Fruit fly (Drosophila melanogaster) whole organism, embryonic: Measurements from ENCODE around the gene Rcd5.

Experiments
- Bgb ChIP-seq: fragments of 200-800 bp; sonication (Bioruptor generic); IDR thresholded peaks from 2 replicates; pipeline ENCODE4 v1.3.6; 2022; ENCODE audit warnings: missing biosample characterization, missing genetic modification characterization; ENCODE audit not compliant: partially characterized antibody
- CG10209 ChIP-seq: fragments of 200-800 bp; sonication (Bioruptor generic); optimal IDR thresholded peaks from 3 replicates; lab custom pipeline; 2017; ENCODE audit warnings: missing biosample characterization, mild to moderate bottlenecking, missing genetic modification characterization, missing genetic modification reagents
- CG10959 ChIP-seq: fragments of 200-800 bp; sonication (Bioruptor generic); IDR thresholded peaks from 2 replicates; pipeline ENCODE4 v1.3.6; 2022; ENCODE audit warnings: missing biosample characterization, missing genetic modification characterization
- CG10979 ChIP-seq: fragments of 200-800 bp; sonication (Bioruptor generic); optimal IDR thresholded peaks from 2 replicates; lab custom pipeline; 2018; ENCODE audit warnings: missing biosample characterization, mild to moderate bottlenecking, missing genetic modification characterization, moderate library complexity
- CG11696 ChIP-seq: fragments of 200-800 bp; sonication (Bioruptor generic); IDR thresholded peaks from 2 replicates; pipeline ENCODE4 v1.3.6; 2022; ENCODE audit warnings: missing biosample characterization, missing genetic modification characterization
- CG12659 ChIP-seq: fragments of 200-800 bp; sonication (Bioruptor generic); optimal IDR thresholded peaks from 3 replicates; lab custom pipeline; 2017; ENCODE audit warnings: mild to moderate bottlenecking, missing biosample characterization, missing genetic modification reagents, missing genetic modification characterization
- CG2129 ChIP-seq: fragments of 200-800 bp; sonication (Bioruptor generic); IDR thresholded peaks from 2 replicates; pipeline ENCODE4 v1.3.6; 2022; ENCODE audit warnings: missing biosample characterization, missing genetic modification characterization; ENCODE audit not compliant: partially characterized antibody
- CG3163 ChIP-seq: fragments of 200-800 bp; sonication (Bioruptor generic); optimal IDR thresholded peaks from 3 replicates; lab custom pipeline; 2016; ENCODE audit warnings: missing biosample characterization, missing genetic modification characterization
- CG34224 ChIP-seq: fragments of 200-800 bp; sonication (Bioruptor generic); IDR thresholded peaks from 3 replicates; pipeline ENCODE4 v1.3.6; 2022; ENCODE audit warnings: missing biosample characterization, missing genetic modification characterization; ENCODE audit not compliant: partially characterized antibody
- CG3995 ChIP-seq: fragments of 200-800 bp; sonication (Bioruptor generic); optimal IDR thresholded peaks from 3 replicates; lab custom pipeline; 2016; ENCODE audit warnings: missing biosample characterization, missing genetic modification characterization
- D19A ChIP-seq: fragments of 200-800 bp; optimal IDR thresholded peaks from 3 replicates; lab custom pipeline; 2019; ENCODE audit warnings: missing biosample characterization, mild to moderate bottlenecking, missing genetic modification characterization, moderate library complexity
- Elba2 ChIP-seq: fragments of 200-800 bp; sonication (Bioruptor generic); optimal IDR thresholded peaks from 3 replicates; lab custom pipeline; 2016; ENCODE audit warnings: missing biosample characterization, missing genetic modification characterization
- HHEX ChIP-seq: fragments of 200-800 bp; sonication (Bioruptor generic); optimal IDR thresholded peaks from 3 replicates; lab custom pipeline; 2017; ENCODE audit warnings: missing biosample characterization, mild to moderate bottlenecking, missing genetic modification characterization, missing genetic modification reagents
- Hmr ChIP-seq: fragments of 200-800 bp; sonication (Bioruptor generic); optimal IDR thresholded peaks from 3 replicates; lab custom pipeline; 2017; ENCODE audit warnings: mild to moderate bottlenecking, missing biosample characterization, missing genetic modification reagents, missing genetic modification characterization
- Hmx ChIP-seq: fragments of 200-800 bp; sonication (Bioruptor generic); optimal IDR thresholded peaks from 2 replicates; lab custom pipeline; 2016; ENCODE audit warnings: missing biosample characterization, missing genetic modification characterization
- Kr ChIP-seq: fragments of 200-800 bp; sonication (Bioruptor generic); optimal IDR thresholded peaks from 2 replicates; lab custom pipeline; 2017; ENCODE audit warnings: missing biosample characterization, mild to moderate bottlenecking, missing genetic modification characterization
- Med ChIP-seq: fragments of 200-800 bp; sonication (Bioruptor generic); peaks from one replicate; lab custom pipeline; 2016; ENCODE audit warnings: missing biosample characterization, missing genetic modification characterization, mild to moderate bottlenecking, inconsistent platforms, moderate library complexity
- PHDP ChIP-seq: fragments of 200-800 bp; sonication (Bioruptor generic); optimal IDR thresholded peaks from 3 replicates; lab custom pipeline; 2018; ENCODE audit warnings: missing biosample characterization, mild to moderate bottlenecking, missing genetic modification characterization, moderate library complexity
- Sox102F ChIP-seq: fragments of 200-800 bp; sonication (Bioruptor generic); optimal IDR thresholded peaks from 2 replicates; lab custom pipeline; 2018; ENCODE audit warnings: missing biosample characterization, mild to moderate bottlenecking, missing genetic modification characterization, moderate library complexity
- Trl ChIP-seq, 3 experiments: fragments of >200 bp in 2 of 3; fragments of 200-800 bp in 1 of 3; sonication (Bioruptor generic) in 1 of 3; optimal IDR thresholded peaks; 2 replicates in 1 of 3; 3 replicates in 2 of 3; lab custom pipeline; 2016 to 2017; ENCODE audit warnings: missing biosample characterization in 1 of 3, missing genetic modification characterization in 1 of 3
- aop ChIP-seq: fragments of 200-800 bp; sonication (Bioruptor generic); IDR thresholded peaks from 2 replicates; pipeline ENCODE4 v1.3.6; 2022; ENCODE audit warnings: missing biosample characterization, missing genetic modification characterization
- btn ChIP-seq: fragments of 200-800 bp; sonication (Bioruptor generic); optimal IDR thresholded peaks from 2 replicates; lab custom pipeline; 2016; ENCODE audit warnings: missing biosample characterization, missing genetic modification characterization
- cad ChIP-seq: fragments of >200 bp; optimal IDR thresholded peaks from 2 replicates; lab custom pipeline; 2017; ENCODE audit warnings: missing biosample characterization, missing genetic modification characterization
- cato ChIP-seq: fragments of 200-800 bp; sonication (Bioruptor generic); optimal IDR thresholded peaks from 2 replicates; lab custom pipeline; 2016; ENCODE audit warnings: missing biosample characterization, missing genetic modification characterization, borderline replicate concordance
- chn ChIP-seq: fragments of 200-800 bp; sonication (Bioruptor generic); optimal IDR thresholded peaks from 2 replicates; lab custom pipeline; 2016; ENCODE audit warnings: missing biosample characterization, missing genetic modification characterization
- dati ChIP-seq: fragments of 200-800 bp; sonication (Bioruptor generic); IDR thresholded peaks from 2 replicates; pipeline ENCODE4 v1.3.6; 2022; ENCODE audit warnings: missing biosample characterization, missing genetic modification characterization
- dysf ChIP-seq: fragments of 200-800 bp; sonication (Bioruptor generic); IDR thresholded peaks from 3 replicates; pipeline ENCODE4 v1.3.6; 2022; ENCODE audit warnings: missing biosample characterization, missing genetic modification characterization
- eve ChIP-seq, 2 experiments: fragments of >200 bp; optimal IDR thresholded peaks; 2 replicates each; lab custom pipeline; 2017; ENCODE audit warnings: missing biosample characterization in 2 of 2, missing genetic modification characterization in 2 of 2
- exex ChIP-seq: fragments of 200-800 bp; sonication (Bioruptor generic); optimal IDR thresholded peaks from 4 replicates; lab custom pipeline; 2018; ENCODE audit warnings: missing biosample characterization, mild to moderate bottlenecking, missing genetic modification characterization, moderate library complexity
- fu2 ChIP-seq: fragments of 200-800 bp; sonication (Bioruptor generic); optimal IDR thresholded peaks from 2 replicates; lab custom pipeline; 2016; ENCODE audit warnings: missing biosample characterization, missing genetic modification characterization
- hth ChIP-seq: fragments of >200 bp; optimal IDR thresholded peaks from 2 replicates; lab custom pipeline; 2017; ENCODE audit warnings: inconsistent platforms
- knrl ChIP-seq: fragments of 200-800 bp; sonication (Bioruptor generic); IDR thresholded peaks from 3 replicates; pipeline ENCODE4 v1.3.6; 2022; ENCODE audit warnings: missing biosample characterization, missing genetic modification characterization; ENCODE audit not compliant: partially characterized antibody
- mld ChIP-seq: fragments of 200-800 bp; sonication (Bioruptor generic); IDR thresholded peaks from 3 replicates; pipeline ENCODE4 v1.3.6; 2022; ENCODE audit warnings: missing biosample characterization, missing genetic modification characterization; ENCODE audit not compliant: partially characterized antibody
- otp ChIP-seq: fragments of 200-800 bp; sonication (Bioruptor generic); IDR thresholded peaks from 3 replicates; pipeline ENCODE4, ENCODE4 v1.3.6; 2022; ENCODE audit warnings: missing biosample characterization, missing genetic modification characterization
- pan ChIP-seq, 4 experiments: fragments of >200 bp in 3 of 4; fragments of 200-800 bp in 1 of 4; sonication (Bioruptor generic) in 1 of 4; optimal IDR thresholded peaks in 3 of 4; IDR thresholded peaks in 1 of 4; 2 replicates each; pipeline versions ENCODE4 v1.3.6 to Lab custom; 2017 to 2022; ENCODE audit warnings: missing biosample characterization in 2 of 4, missing genetic modification characterization in 2 of 4, mixed read lengths in 1 of 4
- prd ChIP-seq, 3 experiments: fragments of >200 bp in 2 of 3; fragments of 200-800 bp in 1 of 3; sonication (Bioruptor generic) in 1 of 3; optimal IDR thresholded peaks in 2 of 3; IDR thresholded peaks in 1 of 3; 2 replicates in 2 of 3; 3 replicates in 1 of 3; pipeline versions ENCODE4 v1.3.6 to Lab custom; 2017 to 2022; ENCODE audit warnings: missing biosample characterization in 1 of 3, missing genetic modification characterization in 1 of 3
- pum ChIP-seq: fragments of 200-800 bp; sonication (Bioruptor generic); optimal IDR thresholded peaks from 2 replicates; lab custom pipeline; 2016; ENCODE audit warnings: missing biosample characterization, missing genetic modification characterization
- sens ChIP-seq: fragments of 200-800 bp; sonication (Bioruptor generic); peaks from one replicate; lab custom pipeline; 2016; ENCODE audit warnings: missing biosample characterization, missing genetic modification characterization
- sr ChIP-seq: fragments of 200-800 bp; sonication (Bioruptor generic); IDR thresholded peaks from 3 replicates; pipeline ENCODE4 v1.3.6; 2022; ENCODE audit warnings: missing biosample characterization, missing genetic modification characterization
- wek ChIP-seq: fragments of 200-800 bp; sonication (Bioruptor generic); optimal IDR thresholded peaks from 3 replicates; lab custom pipeline; 2018; ENCODE audit warnings: missing biosample characterization, mild to moderate bottlenecking, missing genetic modification characterization, moderate library complexity
- zen ChIP-seq: fragments of 200-800 bp; sonication (Bioruptor generic); optimal IDR thresholded peaks from 3 replicates; lab custom pipeline; 2018; ENCODE audit warnings: missing biosample characterization, mild to moderate bottlenecking, missing genetic modification characterization, moderate library complexity

Rcd5 gene

dm6 chr3L:4059293-4059820, 19.0 kb downstream of the Rcd5 start, which contains the start of gene Ugt305A1 (continued):
- TF ChIP-seq dysf (GFP tag; lab: Robert Waterston, UW) (0 out of 3 replicates have a peak, but pooled peaks have one; percentile 19), knrl (no peak), hth (lab: Kevin White, UChicago) (no peak), CG3995 (GFP tag; lab: Kevin White, UChicago) (no peak), pum (GFP tag; lab: Kevin White, UChicago) (no peak), pan (optimal IDR thresholded peaks at IDR 0.05; lab: Kevin White, UChicago) (no peak), pan (GFP tag; optimal IDR thresholded peaks at IDR 0.05 in 1 of 2, IDR thresholded peaks at IDR 0.05 in 1 of 2) (no peak), CG12659 (GFP tag; lab: Kevin White, UChicago) (peak; percentile 11), btn (GFP tag; lab: Kevin White, UChicago) (no peak), dati (GFP tag; lab: Robert Waterston, UW) (0 out of 2 replicates have a peak, but pooled peaks have one; percentile 10), CG11696 (no peak), sr (GFP tag; lab: Robert Waterston, UW) (no peak), Kr (no peak), CG10209 (GFP tag; lab: Kevin White, UChicago) (no peak), chn (no peak), eve (GFP tag; optimal IDR thresholded peaks at IDR 0.05; lab: Kevin White, UChicago) (no peak), otp (GFP tag; lab: Robert Waterston, UW) (no peak), prd (optimal IDR thresholded peaks at IDR 0.05; lab: Kevin White, UChicago) (no peak), prd (GFP tag; IDR thresholded peaks at IDR 0.05; lab: Robert Waterston, UW) (peak; percentile 26; the same call in 1 of the 3 replicates), CG10979 (tag; lab: Kevin White, UChicago) (peak; percentile 5), fu2 (GFP tag; lab: Kevin White, UChicago) (no peak), wek (GFP tag; lab: Kevin White, UChicago) (peak; percentile 50), Hmr (GFP tag; lab: Kevin White, UChicago) (peak; percentile 22), HHEX (no peak), exex (tag; lab: Kevin White, UChicago) (no peak), Hmx (GFP tag; lab: Kevin White, UChicago) (no peak), Med (peak; percentile 65), CG34224 (no peak), Elba2 (no peak), Bgb (no peak), mld (GFP tag; lab: Robert Waterston, UW) (no peak), Sox102F (GFP tag; lab: Kevin White, UChicago) (peak; percentile 31), CG10959 (no peak), PHDP (tag; lab: Kevin White, UChicago) (peak; percentile 30)
- TF ChIP-seq, all 482 proteins: peak for 25

dm6 chr3L:4061921-4062474, 21.7 kb downstream of the Rcd5 start, which contains the start of gene dib:
Gene dib (plus strand): TSS chr3L:4062292.
- peak; percentile 67 for TF ChIP-seq zen (tag; lab: Kevin White, UChicago)
- no peak for TF ChIP-seq cato (GFP tag; lab: Kevin White, UChicago)
- peak; percentile 46 for TF ChIP-seq Kr
- peak; percentile 57 for TF ChIP-seq sens (GFP tag; lab: Kevin White, UChicago)
- no peak for TF ChIP-seq D19A (tag; lab: Kevin White, UChicago)
- peak; percentile 96 for TF ChIP-seq CG3163 (GFP tag; lab: Kevin White, UChicago)
- peak; percentile 62; the same call in 1 of the 2 replicates for TF ChIP-seq aop (GFP tag; lab: Robert Waterston, UW)
- TF ChIP-seq CG2129 (GFP tag; lab: Robert Waterston, UW) = no peak
- peak; percentile 94 for TF ChIP-seq cad (GFP tag; lab: Kevin White, UChicago)
- TF ChIP-seq Trl (optimal IDR thresholded peaks at IDR 0.05; lab: Kevin White, UChicago) = peak; percentile 46 to 57
- TF ChIP-seq Trl (GFP tag; optimal IDR thresholded peaks at IDR 0.05; lab: Kevin White, UChicago) = no peak
